Worm (Caenorhabditis elegans) whole organism, L4/young adult: ENCODE data around the gene C44H4.4.

Experiments used
- W03F9.2 ChIP-seq: fragments of 150-350 bp; optimal IDR thresholded peaks from 2 replicates; lab custom pipeline; 2014; ENCODE audit warnings: missing biosample characterization, missing genetic modification characterization
- him-1 ChIP-seq: sonication (generic microtip); optimal IDR thresholded peaks from 2 replicates; lab custom pipeline; 2016; ENCODE audit warnings: missing genotype, missing genetic modification reagents, missing genetic modification characterization, missing compliant biosample characterization

DNA sequence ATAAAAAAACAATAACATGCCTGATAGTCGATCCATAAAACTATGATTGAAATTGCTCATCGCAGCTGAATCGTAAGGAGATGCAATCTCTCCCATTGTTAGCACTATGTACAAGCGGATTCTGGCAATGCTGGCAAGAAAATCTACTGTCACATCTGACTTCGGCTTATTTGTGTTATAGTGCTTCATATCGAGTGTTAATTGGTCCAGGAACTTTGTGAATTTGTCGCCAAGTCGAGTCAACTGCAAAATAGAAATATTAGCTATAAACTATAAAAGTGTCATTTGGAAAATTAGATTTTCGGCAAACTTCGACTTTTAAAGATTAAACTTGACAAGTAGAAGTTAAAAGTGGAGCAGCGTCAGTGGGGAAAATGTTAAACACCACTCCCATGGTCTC is 4.6 kb downstream of the C44H4.4 start:
- no peak for TF ChIP-seq him-1 (tag; lab: Kevin White, UChicago)
- no peak for TF ChIP-seq W03F9.2 (tag; lab: Kevin White, UChicago)
